Fruit fly (Drosophila melanogaster) whole organism, embryonic: Measurements from ENCODE around the gene CG32488.
A peak's percentile ranks its signal among the peaks of the same experiment; 100 is the strongest.

Experiments
- ATbp ChIP-seq: fragments of 200-800 bp; sonication (Bioruptor generic); optimal IDR thresholded peaks from 2 replicates; lab custom pipeline; 2017; ENCODE audit warnings: missing biosample characterization, mild to moderate bottlenecking, missing genetic modification characterization, missing genetic modification reagents
- Bgb ChIP-seq: fragments of 200-800 bp; sonication (Bioruptor generic); IDR thresholded peaks from 2 replicates; pipeline ENCODE4 v1.3.6; 2022; ENCODE audit warnings: missing biosample characterization, missing genetic modification characterization; ENCODE audit not compliant: partially characterized antibody
- CG11695 ChIP-seq: fragments of 200-800 bp; sonication (Bioruptor generic); IDR thresholded peaks from 3 replicates; pipeline ENCODE4 v1.3.6; 2022; ENCODE audit warnings: missing biosample characterization, missing genetic modification characterization
- CG13296 ChIP-seq: fragments of 200-800 bp; sonication (Bioruptor generic); optimal IDR thresholded peaks from 3 replicates; lab custom pipeline; 2018; ENCODE audit warnings: missing biosample characterization, mild to moderate bottlenecking, missing genetic modification characterization
- CG13775 ChIP-seq: fragments of 200-800 bp; sonication (Bioruptor generic); optimal IDR thresholded peaks from 3 replicates; lab custom pipeline; 2017; ENCODE audit warnings: missing biosample characterization, mild to moderate bottlenecking, missing genetic modification characterization
- CG14667 ChIP-seq: fragments of 200-800 bp; sonication (Bioruptor generic); IDR thresholded peaks from 2 replicates; pipeline ENCODE4 v1.3.6; 2022; ENCODE audit warnings: missing biosample characterization, missing genetic modification characterization
- CG14860 ChIP-seq: fragments of 200-800 bp; sonication (Bioruptor generic); IDR thresholded peaks from 3 replicates; pipeline ENCODE4 v1.3.6; 2022; ENCODE audit warnings: missing biosample characterization, missing genetic modification characterization; ENCODE audit not compliant: partially characterized antibody
- CG1602 ChIP-seq: fragments of 200-800 bp; sonication (Bioruptor generic); optimal IDR thresholded peaks from 3 replicates; lab custom pipeline; 2016; ENCODE audit warnings: missing biosample characterization, missing genetic modification characterization
- CG1792 ChIP-seq: fragments of 200-800 bp; sonication (Bioruptor generic); optimal IDR thresholded peaks from 2 replicates; lab custom pipeline; 2016; ENCODE audit warnings: missing biosample characterization, missing genetic modification characterization
- CG3163 ChIP-seq: fragments of 200-800 bp; sonication (Bioruptor generic); optimal IDR thresholded peaks from 3 replicates; lab custom pipeline; 2016; ENCODE audit warnings: missing biosample characterization, missing genetic modification characterization
- CG32532 ChIP-seq: fragments of 200-800 bp; sonication (Bioruptor generic); IDR thresholded peaks from 2 replicates; pipeline ENCODE4 v1.3.6; 2022; ENCODE audit warnings: missing biosample characterization, missing genetic modification characterization
- CG32767 ChIP-seq: fragments of 200-800 bp; sonication (Bioruptor generic); IDR thresholded peaks from 2 replicates; pipeline ENCODE4 v1.3.6; 2022; ENCODE audit warnings: missing biosample characterization, missing genetic modification characterization
- CG4730 ChIP-seq: fragments of 200-800 bp; sonication (Bioruptor generic); IDR thresholded peaks from 2 replicates; pipeline ENCODE4 v1.3.6; 2022; ENCODE audit warnings: missing biosample characterization, missing genetic modification characterization
- CG6272 ChIP-seq: fragments of 200-800 bp; sonication (Bioruptor generic); IDR thresholded peaks from 2 replicates; pipeline ENCODE4 v1.3.6; 2022; ENCODE audit warnings: missing biosample characterization, missing genetic modification characterization
- CG7357 ChIP-seq: fragments of 200-800 bp; sonication (Bioruptor generic); IDR thresholded peaks from 3 replicates; pipeline ENCODE4 v1.3.6; 2022; ENCODE audit warnings: missing biosample characterization, missing genetic modification characterization
- CG7745 ChIP-seq: fragments of 200-800 bp; sonication (Bioruptor generic); optimal IDR thresholded peaks from 2 replicates; lab custom pipeline; 2018; ENCODE audit warnings: missing biosample characterization, mild to moderate bottlenecking, missing genetic modification characterization, moderate library complexity
- CG7963 ChIP-seq: fragments of 200-800 bp; sonication (Bioruptor generic); IDR thresholded peaks from 3 replicates; pipeline ENCODE4 v1.3.6; 2022; ENCODE audit warnings: missing biosample characterization, missing genetic modification characterization; ENCODE audit not compliant: partially characterized antibody
- CG8290 ChIP-seq, 3 experiments: fragments of 200-800 bp; sonication (Bioruptor generic); optimal IDR thresholded peaks; 2 replicates each; lab custom pipeline; 2016 to 2019; ENCODE audit warnings: missing biosample characterization in 3 of 3, missing genetic modification characterization in 3 of 3, mild to moderate bottlenecking in 2 of 3, moderate library complexity in 1 of 3
- CG8388 ChIP-seq: fragments of 200-800 bp; sonication (Bioruptor generic); optimal IDR thresholded peaks from 2 replicates; lab custom pipeline; 2019; ENCODE audit warnings: missing biosample characterization, mild to moderate bottlenecking, missing genetic modification characterization, moderate library complexity
- Deaf1 ChIP-seq: fragments of 200-800 bp; optimal IDR thresholded peaks from 3 replicates; lab custom pipeline; 2019; ENCODE audit warnings: missing biosample characterization, mild to moderate bottlenecking, missing genetic modification characterization, moderate library complexity
- Dp ChIP-seq: fragments of 200-800 bp; sonication (Bioruptor generic); optimal IDR thresholded peaks from 2 replicates; lab custom pipeline; 2018; ENCODE audit warnings: missing biosample characterization, mild to moderate bottlenecking, missing genetic modification characterization, moderate library complexity
- Dref ChIP-seq: fragments of 200-800 bp; sonication (Bioruptor generic); IDR thresholded peaks from 2 replicates; pipeline ENCODE4 v1.3.6; 2022; ENCODE audit warnings: missing biosample characterization, missing genetic modification characterization
- Hmr ChIP-seq: fragments of 200-800 bp; sonication (Bioruptor generic); optimal IDR thresholded peaks from 3 replicates; lab custom pipeline; 2017; ENCODE audit warnings: mild to moderate bottlenecking, missing biosample characterization, missing genetic modification reagents, missing genetic modification characterization
- Jarid2 ChIP-seq: fragments of 200-800 bp; sonication (Bioruptor generic); optimal IDR thresholded peaks from 3 replicates; lab custom pipeline; 2017; ENCODE audit warnings: mild to moderate bottlenecking, missing biosample characterization, missing genetic modification reagents, missing genetic modification characterization
- Lim3 ChIP-seq: fragments of 200-800 bp; sonication (Bioruptor generic); IDR thresholded peaks from 2 replicates; pipeline ENCODE4 v1.3.6; 2022; ENCODE audit warnings: missing biosample characterization, missing genetic modification characterization
- Lpt ChIP-seq: fragments of >200 bp; optimal IDR thresholded peaks from 2 replicates; lab custom pipeline; 2018; ENCODE audit warnings: missing biosample characterization, missing genetic modification characterization
- MTF-1 ChIP-seq: fragments of 200-800 bp; sonication (Bioruptor generic); optimal IDR thresholded peaks from 2 replicates; lab custom pipeline; 2018; ENCODE audit warnings: missing biosample characterization, mild to moderate bottlenecking, missing genetic modification characterization, borderline replicate concordance
- NC2α ChIP-seq: fragments of 200-800 bp; sonication (Bioruptor generic); optimal IDR thresholded peaks from 2 replicates; lab custom pipeline; 2016; ENCODE audit warnings: missing biosample characterization, missing genetic modification characterization
- Oaz ChIP-seq: fragments of 200-800 bp; sonication (Bioruptor generic); IDR thresholded peaks from 2 replicates; pipeline ENCODE4 v1.3.6; 2022; ENCODE audit warnings: missing biosample characterization, missing genetic modification characterization
- Opbp ChIP-seq: fragments of 200-800 bp; sonication (Bioruptor generic); IDR thresholded peaks from 3 replicates; pipeline ENCODE4 v1.3.6; 2022; ENCODE audit warnings: missing biosample characterization, missing genetic modification characterization; ENCODE audit not compliant: partially characterized antibody
- PHDP ChIP-seq: fragments of 200-800 bp; sonication (Bioruptor generic); optimal IDR thresholded peaks from 3 replicates; lab custom pipeline; 2018; ENCODE audit warnings: missing biosample characterization, mild to moderate bottlenecking, missing genetic modification characterization, moderate library complexity
- Scr ChIP-seq: fragments of 200-800 bp; sonication (Bioruptor generic); IDR thresholded peaks from 2 replicates; pipeline ENCODE4 v1.3.6; 2022; ENCODE audit warnings: missing biosample characterization, missing genetic modification characterization; ENCODE audit not compliant: partially characterized antibody
- amos ChIP-seq: fragments of 200-800 bp; sonication (Bioruptor generic); IDR thresholded peaks from 2 replicates; pipeline ENCODE4 v1.3.6; 2022; ENCODE audit warnings: missing biosample characterization, missing genetic modification characterization; ENCODE audit not compliant: partially characterized antibody
- ato ChIP-seq: fragments of 200-800 bp; sonication (Bioruptor generic); IDR thresholded peaks from 2 replicates; pipeline ENCODE4 v1.3.6; 2022; ENCODE audit warnings: missing biosample characterization, missing genetic modification characterization; ENCODE audit not compliant: partially characterized antibody
- crol ChIP-seq: fragments of 200-800 bp; sonication (Bioruptor generic); IDR thresholded peaks from 2 replicates; pipeline ENCODE4 v1.3.6; 2022; ENCODE audit warnings: missing biosample characterization, missing genetic modification characterization
- exex ChIP-seq: fragments of 200-800 bp; sonication (Bioruptor generic); optimal IDR thresholded peaks from 4 replicates; lab custom pipeline; 2018; ENCODE audit warnings: missing biosample characterization, mild to moderate bottlenecking, missing genetic modification characterization, moderate library complexity
- hb ChIP-seq: fragments of 200-800 bp; sonication (Bioruptor generic); IDR thresholded peaks from 3 replicates; pipeline ENCODE4 v1.3.6; 2022; ENCODE audit warnings: missing biosample characterization, missing genetic modification characterization; ENCODE audit not compliant: partially characterized antibody
- mld ChIP-seq: fragments of 200-800 bp; sonication (Bioruptor generic); IDR thresholded peaks from 3 replicates; pipeline ENCODE4 v1.3.6; 2022; ENCODE audit warnings: missing biosample characterization, missing genetic modification characterization; ENCODE audit not compliant: partially characterized antibody
- nau ChIP-seq: fragments of 200-800 bp; sonication (Bioruptor generic); optimal IDR thresholded peaks from 3 replicates; lab custom pipeline; 2017; ENCODE audit warnings: missing biosample characterization, mild to moderate bottlenecking, missing genetic modification characterization, missing genetic modification reagents
- nom ChIP-seq: fragments of 200-800 bp; sonication (Bioruptor generic); optimal IDR thresholded peaks from 2 replicates; lab custom pipeline; 2017; ENCODE audit warnings: missing biosample characterization, missing genetic modification characterization, mild to moderate bottlenecking, moderate library complexity, missing genetic modification reagents
- oc ChIP-seq: fragments of 200-800 bp; sonication (Bioruptor generic); optimal IDR thresholded peaks from 2 replicates; lab custom pipeline; 2018; ENCODE audit warnings: missing biosample characterization, mild to moderate bottlenecking, missing genetic modification characterization, moderate library complexity
- phol ChIP-seq: fragments of 200-800 bp; sonication (Bioruptor generic); optimal IDR thresholded peaks from 3 replicates; lab custom pipeline; 2018; ENCODE audit warnings: missing biosample characterization, mild to moderate bottlenecking, missing genetic modification characterization, moderate library complexity
- sens ChIP-seq: fragments of 200-800 bp; sonication (Bioruptor generic); peaks from one replicate; lab custom pipeline; 2016; ENCODE audit warnings: missing biosample characterization, missing genetic modification characterization
- sna ChIP-seq: fragments of 200-800 bp; sonication (Bioruptor generic); IDR thresholded peaks from 2 replicates; pipeline ENCODE4 v1.3.6; 2022; ENCODE audit warnings: missing biosample characterization, missing genetic modification characterization; ENCODE audit not compliant: partially characterized antibody
- tna ChIP-seq: fragments of 200-800 bp; sonication (Bioruptor generic); IDR thresholded peaks from 2 replicates; pipeline ENCODE4 v1.3.6; 2022; ENCODE audit warnings: missing biosample characterization, missing genetic modification characterization; ENCODE audit not compliant: partially characterized antibody
- wek ChIP-seq: fragments of 200-800 bp; sonication (Bioruptor generic); optimal IDR thresholded peaks from 3 replicates; lab custom pipeline; 2018; ENCODE audit warnings: missing biosample characterization, mild to moderate bottlenecking, missing genetic modification characterization, moderate library complexity

CG32488 gene

DNA sequence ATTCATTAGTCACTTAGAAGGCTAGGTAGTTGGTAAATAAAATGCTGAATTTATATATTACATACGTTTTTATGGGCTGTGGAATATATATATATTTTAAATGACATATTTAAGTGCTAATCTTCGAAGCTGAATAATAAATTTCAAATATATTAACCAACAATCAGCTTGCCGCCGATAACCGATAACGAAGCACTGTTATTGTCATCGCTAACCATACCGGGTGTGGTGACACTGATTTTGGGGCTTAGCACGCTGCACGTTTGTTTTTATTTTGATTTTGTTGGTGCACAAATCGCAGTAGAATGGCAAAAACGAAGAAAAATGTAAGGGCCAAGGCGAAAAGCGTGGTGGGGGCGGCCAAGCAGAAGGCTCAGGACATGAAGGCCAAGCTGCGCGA lies 39.0 kb upstream of the CG32488 start, which contains the start of gene CG16753 (continued):
- TF ChIP-seq nau (GFP tag; lab: Kevin White, UChicago) (no peak), CG4730 (GFP tag; lab: Robert Waterston, UW) (no peak), Deaf1 (no peak), CG14860 (peak; percentile 64), NC2α (GFP tag; lab: Kevin White, UChicago) (no peak), ato (GFP tag; lab: Robert Waterston, UW) (peak; percentile 68; the same call in 1 of the 2 replicates), CG7963 (peak; percentile 67), Dp (GFP tag; lab: Kevin White, UChicago) (peak; percentile 98), sna (GFP tag; lab: Robert Waterston, UW) (peak; percentile 60), CG32532 (no peak), Lpt (GFP tag; lab: Kevin White, UChicago) (no peak), CG32767 (GFP tag; lab: Robert Waterston, UW) (no peak), CG1602 (GFP tag; lab: Kevin White, UChicago) (no peak), Scr (GFP tag; lab: Robert Waterston, UW) (peak; percentile 66), PHDP (no peak), CG1792 (GFP tag; lab: Kevin White, UChicago) (no peak), CG7745 (no peak), Bgb (peak; percentile 35), phol (tag; lab: Kevin White, UChicago) (no peak), CG14667 (GFP tag; lab: Robert Waterston, UW) (no peak), nom (peak; percentile 10), CG11695 (GFP tag; lab: Robert Waterston, UW) (no peak), mld (GFP tag; lab: Robert Waterston, UW) (peak; percentile 67; the same call in 1 of the 3 replicates), tna (GFP tag; lab: Robert Waterston, UW) (peak; percentile 73), ATbp (GFP tag; lab: Kevin White, UChicago) (no peak), sens (GFP tag; lab: Kevin White, UChicago) (no peak), CG8290 (GFP tag; optimal IDR thresholded peaks at IDR 0.05; lab: Kevin White, UChicago) (no peak), CG8290 (tag; optimal IDR thresholded peaks at IDR 0.05; lab: Kevin White, UChicago) (peak in 1 of 2 experiments; percentile 7), Hmr (no peak), crol (no peak), amos (peak; percentile 9; the same call in 1 of the 2 replicates), hb (GFP tag; lab: Robert Waterston, UW) (peak; percentile 59; the same call in 1 of the 3 replicates), Jarid2 (GFP tag; lab: Kevin White, UChicago) (no peak), CG7357 (GFP tag; lab: Robert Waterston, UW) (no peak), CG3163 (GFP tag; lab: Kevin White, UChicago) (no peak), Lim3 (GFP tag; lab: Robert Waterston, UW) (no peak), Oaz (GFP tag; lab: Robert Waterston, UW) (no peak), Opbp (GFP tag; lab: Robert Waterston, UW) (peak; percentile 62; the same call in 2 of the 3 replicates), exex (peak; percentile 86), CG13775 (GFP tag; lab: Kevin White, UChicago) (no peak), Dref (GFP tag; lab: Robert Waterston, UW) (peak; percentile 84), oc (peak; percentile 87), wek (GFP tag; lab: Kevin White, UChicago) (no peak), CG6272 (GFP tag; lab: Robert Waterston, UW) (no peak), MTF-1 (GFP tag; lab: Kevin White, UChicago) (no peak), CG13296 (no peak), CG8388 (GFP tag; lab: Kevin White, UChicago) (no peak)
